Fruit fly (Drosophila melanogaster): ENCODE results near the gene CG32249.

dm6 chr3L:4493609-4494008 lies 23.8 kb downstream of the CG32249 start:
- TF ChIP-seq twi (tag; optimal IDR thresholded peaks at IDR 0.05) (no peak), luna (GFP tag; optimal IDR thresholded peaks at IDR 0.05) (no peak), sqz (GFP tag; optimal IDR thresholded peaks at IDR 0.05) (no peak), CoRest (tag; optimal IDR thresholded peaks at IDR 0.05) (no peak), tx (GFP tag; optimal IDR thresholded peaks at IDR 0.05) (no peak), sr (GFP tag; IDR thresholded peaks at IDR 0.05) (no peak), bcd (GFP tag; optimal IDR thresholded peaks at IDR 0.05) (no peak), CG18764 (GFP tag; optimal IDR thresholded peaks at IDR 0.05) (no peak), CG8359 (GFP tag; optimal IDR thresholded peaks at IDR 0.05; ENCODE audit: borderline replicate concordance) (no peak), Antp (GFP tag; optimal IDR thresholded peaks at IDR 0.05) (no peak)
